Worm (Caenorhabditis elegans): ENCODE measurements around the gene ZK381.62.

ZK381.62 gene

DNA sequence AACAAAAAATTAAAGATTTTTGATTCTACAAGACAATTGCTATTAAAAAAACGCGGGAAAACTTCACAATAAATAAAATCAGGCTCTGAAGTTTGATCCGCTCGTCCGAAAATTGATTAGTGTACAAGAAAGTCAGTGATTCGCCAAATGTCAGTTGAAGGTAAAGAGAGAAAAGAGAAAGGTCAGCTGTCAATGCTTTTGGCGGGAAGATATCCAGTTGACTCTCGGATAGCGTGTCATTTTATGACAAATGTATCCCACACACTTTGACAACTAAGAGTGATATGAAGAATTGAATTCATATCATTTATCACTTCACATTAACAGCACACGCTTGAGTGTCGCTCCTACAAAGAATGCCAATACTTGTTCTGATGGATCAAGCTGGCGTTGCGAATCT lies 24.3 kb downstream of the ZK381.62 start (continued):
- TF ChIP-seq nhr-41 (GFP tag; IDR thresholded peaks at IDR 0.05), result no peak
- no peak for TF ChIP-seq unc-39 (tag; optimal IDR thresholded peaks at IDR 0.05)

DNA sequence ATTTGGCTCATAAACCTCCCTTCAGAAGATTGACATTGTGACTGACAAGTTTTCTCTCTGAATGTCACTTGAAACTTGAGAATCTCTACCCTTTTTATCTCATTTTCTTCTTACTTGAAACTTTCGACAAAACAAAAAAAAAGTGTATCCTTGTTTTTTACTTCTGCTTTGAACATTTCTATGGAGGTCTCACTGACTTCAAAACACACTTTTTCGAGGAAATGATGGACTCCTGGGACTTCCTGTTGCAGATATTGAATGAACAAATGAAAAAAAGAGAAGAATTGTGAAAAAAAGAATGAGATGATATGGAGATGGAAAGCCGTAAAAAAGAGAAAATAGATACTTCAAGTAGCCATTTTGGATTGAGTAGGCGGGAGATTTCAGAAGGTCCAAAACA lies 30.0 kb downstream of the ZK381.62 start:
- TF ChIP-seq daf-12 (tag; optimal IDR thresholded peaks at IDR 0.05), result no peak
- TF ChIP-seq fkh-10 (GFP tag; optimal IDR thresholded peaks at IDR 0.05), result peak; percentile 59
- peak; percentile 14 for TF ChIP-seq aha-1 (tag)

DNA sequence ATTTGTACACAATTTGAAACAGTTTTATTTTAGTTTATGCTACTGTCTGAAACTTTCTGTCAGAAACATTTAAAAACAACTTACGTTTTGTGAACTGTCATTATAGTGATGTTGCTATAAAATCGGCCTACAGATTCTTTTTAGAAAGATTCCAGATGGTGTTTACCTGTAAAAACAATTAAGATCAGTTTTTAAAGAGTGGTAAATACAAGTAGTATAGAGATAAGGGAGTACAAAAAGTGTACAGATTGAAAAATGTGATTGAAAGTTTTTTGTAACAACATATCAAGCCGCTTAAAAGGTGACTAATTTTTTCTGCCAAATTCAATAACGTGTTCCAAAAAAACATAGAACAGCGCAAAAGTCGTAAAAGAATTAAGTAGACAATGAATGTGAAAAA lies 33.6 kb downstream of the ZK381.62 start, which contains the start of gene npr-12:
Gene npr-12, minus strand, starts transcription at position 101 of the 400 bp plus-strand sequence.
- TF ChIP-seq nhr-28 (tag; optimal IDR thresholded peaks at IDR 0.05) (no peak), ZK546.5 (tag; optimal IDR thresholded peaks at IDR 0.05) (no peak), mxl-2 (GFP tag; conservative IDR thresholded peaks at IDR 0.05) (no peak), unc-130 (GFP tag; optimal IDR thresholded peaks at IDR 0.05) (no peak), rbr-2 (tag; optimal IDR thresholded peaks at IDR 0.05) (no peak)

DNA sequence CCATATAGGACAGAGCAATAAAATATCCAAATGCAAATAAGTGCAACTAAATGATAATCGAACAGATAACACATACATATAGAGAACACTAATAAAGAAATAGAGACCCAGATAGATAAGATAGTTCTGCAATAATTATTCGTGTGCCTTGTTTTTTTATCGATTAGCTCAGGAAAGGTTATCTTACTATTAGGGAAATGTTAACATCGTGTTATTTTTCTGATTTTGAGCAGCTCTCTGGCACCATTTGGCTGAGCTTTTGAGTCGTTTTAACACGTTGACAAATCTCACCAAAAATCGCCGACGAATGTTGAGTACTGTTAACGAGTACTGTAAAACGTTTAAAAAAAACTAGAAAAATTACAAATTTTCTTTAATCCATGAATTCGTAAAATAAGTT lies 42.7 kb downstream of the ZK381.62 start, which contains the start of gene cest-6:
Gene cest-6, minus strand, starts transcription at position 101 of the 400 bp plus-strand sequence.
- TF ChIP-seq dmd-9 (GFP tag; IDR thresholded peaks at IDR 0.05) (no peak), ceh-32 (tag; optimal IDR thresholded peaks at IDR 0.05; ENCODE audit: poor library complexity) (no peak), mdl-1 (tag; optimal IDR thresholded peaks at IDR 0.05) (no peak), pqm-1 (tag; optimal IDR thresholded peaks at IDR 0.05) (peak; percentile 2), daf-8 (GFP tag; IDR thresholded peaks at IDR 0.05) (no peak), fkh-10 (GFP tag; optimal IDR thresholded peaks at IDR 0.05) (no peak)

DNA sequence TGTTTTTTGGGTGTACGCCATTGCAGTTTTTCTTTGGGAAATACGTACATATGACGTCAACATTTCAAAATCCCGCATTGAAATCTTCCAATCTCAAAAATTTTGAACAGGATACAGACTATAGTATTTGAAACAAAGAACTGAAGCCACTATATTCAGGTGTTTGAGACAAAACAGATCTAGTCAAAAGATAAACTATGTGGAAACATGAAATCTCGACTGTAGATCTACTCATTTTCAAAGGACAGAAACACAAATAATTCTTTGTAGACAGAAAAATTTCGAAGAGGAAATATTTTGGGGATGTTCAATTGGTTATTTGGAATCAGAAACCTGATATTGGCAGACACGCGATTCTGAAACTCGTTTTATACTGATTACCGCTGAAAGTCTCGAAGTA lies 45.6 kb downstream of the ZK381.62 start:
- no peak for TF ChIP-seq nhr-41 (GFP tag; IDR thresholded peaks at IDR 0.05)
- TF ChIP-seq zip-11 (GFP tag; IDR thresholded peaks at IDR 0.05), result no peak
- TF ChIP-seq ctbp-1 (GFP tag; IDR thresholded peaks at IDR 0.05), result no peak
- no peak for TF ChIP-seq ztf-7 (tag; optimal IDR thresholded peaks at IDR 0.05)
- TF ChIP-seq dve-1 (tag; optimal IDR thresholded peaks at IDR 0.05; ENCODE audit: insufficient read depth), result no peak
- TF ChIP-seq ceh-82 (tag; optimal IDR thresholded peaks at IDR 0.05), result no peak
- TF ChIP-seq dpl-1 (GFP tag; optimal IDR thresholded peaks at IDR 0.05), result no peak
- TF ChIP-seq F49E8.2 (tag; optimal IDR thresholded peaks at IDR 0.05; ENCODE audit: borderline replicate concordance), result no peak
- no peak for TF ChIP-seq lir-3 (tag; optimal IDR thresholded peaks at IDR 0.05)
- TF ChIP-seq lin-38 (GFP tag; IDR thresholded peaks at IDR 0.05), result no peak
- TF ChIP-seq lin-13 (GFP tag; optimal IDR thresholded peaks at IDR 0.05), result no peak

DNA sequence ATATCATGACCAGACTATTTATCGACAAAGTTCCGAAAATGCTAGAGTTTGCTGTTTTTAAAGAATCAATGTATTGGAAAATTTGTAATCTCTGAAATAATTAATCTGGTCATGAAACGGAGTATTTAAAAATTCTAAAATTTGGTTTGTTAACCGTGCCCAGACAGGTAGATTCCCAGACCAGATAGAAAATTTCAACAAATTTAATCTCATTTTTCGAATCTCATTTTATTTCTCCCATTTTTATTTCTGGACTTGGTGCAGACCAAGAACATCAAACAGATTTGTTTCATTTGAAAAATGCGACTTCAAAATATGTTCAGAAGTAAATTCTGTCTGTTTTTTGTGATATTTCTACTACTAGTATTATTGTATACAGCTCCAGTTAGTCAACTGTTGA lies 48.0 kb downstream of the ZK381.62 start, which contains the start of gene T22D1.1:
Gene T22D1.1, plus strand, starts transcription at position 301 of the 400 bp plus-strand sequence.
- TF ChIP-seq zag-1 (tag; optimal IDR thresholded peaks at IDR 0.05) (no peak), daf-8 (GFP tag; IDR thresholded peaks at IDR 0.05) (no peak), ctbp-1 (GFP tag; IDR thresholded peaks at IDR 0.05) (no peak), snpc-1.2 (GFP tag; IDR thresholded peaks at IDR 0.05) (no peak), nhr-25 (tag; optimal IDR thresholded peaks at IDR 0.05; ENCODE audit: borderline replicate concordance, insufficient read depth) (no peak), rbr-2 (tag; optimal IDR thresholded peaks at IDR 0.05) (no peak), ama-1 (optimal IDR thresholded peaks at IDR 0.05) (no peak), duxl-1 (tag; optimal IDR thresholded peaks at IDR 0.05; ENCODE audit: poor library complexity) (no peak), F37D6.2 (tag; optimal IDR thresholded peaks at IDR 0.05) (no peak), nhr-48 (tag; optimal IDR thresholded peaks at IDR 0.05) (no peak), daf-19 (GFP tag; conservative IDR thresholded peaks at IDR 0.05) (no peak)

Data from whole organism, L4 larva.